Fruit fly (Drosophila melanogaster): Measurements from ENCODE around the gene CG6664.

CG6664 gene

DNA sequence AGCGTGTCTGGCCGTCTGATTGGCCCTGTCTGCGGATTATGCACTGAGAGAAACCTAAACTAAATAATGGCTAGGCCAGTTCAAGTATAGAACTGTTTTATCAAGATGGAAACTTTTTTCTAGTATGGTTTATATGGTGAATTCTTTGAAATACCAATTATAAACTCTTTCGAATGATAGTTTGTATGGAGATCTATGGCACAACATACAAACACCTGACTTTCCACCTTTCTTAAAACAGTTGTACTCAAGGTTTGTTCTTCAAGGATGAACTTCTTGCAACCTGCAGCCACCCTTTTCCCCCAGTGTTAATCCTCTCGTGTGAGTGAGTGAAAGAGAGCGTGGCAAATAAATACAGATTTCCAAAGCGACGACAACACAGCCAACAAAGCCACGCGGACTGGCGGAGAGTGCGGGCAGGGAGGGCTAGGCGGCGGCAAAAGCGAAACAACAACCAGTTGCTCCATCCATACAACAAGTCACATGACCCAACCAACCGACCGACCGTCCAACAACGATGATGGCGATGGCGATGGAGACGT lies 11.7 kb downstream of the CG6664 start (continued):
- peak; percentile 92 for TF ChIP-seq svp (GFP tag)
- peak; percentile 95 for TF ChIP-seq CG32006 (GFP tag; optimal IDR thresholded peaks at IDR 0.05)
- peak; percentile 88 for TF ChIP-seq topi (GFP tag; optimal IDR thresholded peaks at IDR 0.05)
- peak; percentile 91 for TF ChIP-seq CG10631 (GFP tag; optimal IDR thresholded peaks at IDR 0.05)
- peak; percentile 92 for TF ChIP-seq Sox14 (GFP tag; optimal IDR thresholded peaks at IDR 0.05)
- TF ChIP-seq Sox15 (GFP tag; optimal IDR thresholded peaks at IDR 0.05): peak; percentile 92
- peak; percentile 88 for TF ChIP-seq CG34406 (GFP tag; optimal IDR thresholded peaks at IDR 0.05)
- no peak for TF ChIP-seq fkh (GFP tag; optimal IDR thresholded peaks at IDR 0.05)
- TF ChIP-seq CG9139 (GFP tag; optimal IDR thresholded peaks at IDR 0.05): peak; percentile 86
- TF ChIP-seq CG3919 (GFP tag; optimal IDR thresholded peaks at IDR 0.05): peak; percentile 92
- TF ChIP-seq OdsH (GFP tag; optimal IDR thresholded peaks at IDR 0.05): peak; percentile 92
- TF ChIP-seq CG6808 (GFP tag; optimal IDR thresholded peaks at IDR 0.05): peak; percentile 94
- peak; percentile 81 for TF ChIP-seq CG6276 (GFP tag; optimal IDR thresholded peaks at IDR 0.05)
- peak; percentile 93 for TF ChIP-seq CG3032 (tag; optimal IDR thresholded peaks at IDR 0.05)
- peak; percentile 80 for TF ChIP-seq CG8319 (GFP tag; optimal IDR thresholded peaks at IDR 0.05)
- TF ChIP-seq CG11902 (GFP tag; optimal IDR thresholded peaks at IDR 0.05): peak; percentile 85
- TF ChIP-seq net (GFP tag; optimal IDR thresholded peaks at IDR 0.05): peak; percentile 90
- peak; percentile 79 for TF ChIP-seq dac (GFP tag; optimal IDR thresholded peaks at IDR 0.05)
- no peak for TF ChIP-seq CG6854 (GFP tag; optimal IDR thresholded peaks at IDR 0.05)
- peak; percentile 93 for TF ChIP-seq pdm3 (GFP tag; optimal IDR thresholded peaks at IDR 0.05)
- peak; percentile 92 for TF ChIP-seq dsx (GFP tag; optimal IDR thresholded peaks at IDR 0.05; ENCODE audit: poor library complexity, severe bottlenecking)
- TF ChIP-seq CG16779 (tag; optimal IDR thresholded peaks at IDR 0.05): peak; percentile 83
- peak; percentile 71 for TF ChIP-seq fd85E (GFP tag; optimal IDR thresholded peaks at IDR 0.05)
- peak; percentile 82 for TF ChIP-seq Lpt (GFP tag; optimal IDR thresholded peaks at IDR 0.05)
- peak; percentile 92 for TF ChIP-seq fd59A (GFP tag; optimal IDR thresholded peaks at IDR 0.05)
- peak; percentile 92 for TF ChIP-seq ss (GFP tag; optimal IDR thresholded peaks at IDR 0.05)
- peak; percentile 93 for TF ChIP-seq acj6 (GFP tag; optimal IDR thresholded peaks at IDR 0.05)
- TF ChIP-seq Hr38 (GFP tag; optimal IDR thresholded peaks at IDR 0.05): peak; percentile 38

- peak; percentile 69 for TF ChIP-seq svp (GFP tag)
- TF ChIP-seq Hr4 (GFP tag; optimal IDR thresholded peaks at IDR 0.05): no peak
- TF ChIP-seq CG11762 (GFP tag; optimal IDR thresholded peaks at IDR 0.05; ENCODE audit: insufficient read depth): no peak
- peak; percentile 47 for TF ChIP-seq vri (GFP tag; optimal IDR thresholded peaks at IDR 0.05)
- TF ChIP-seq fkh (GFP tag; optimal IDR thresholded peaks at IDR 0.05): peak; percentile 96
These were observed 12.5 kb downstream of the CG6664 start for dm6 chr3L:17003251-17004171.

DNA sequence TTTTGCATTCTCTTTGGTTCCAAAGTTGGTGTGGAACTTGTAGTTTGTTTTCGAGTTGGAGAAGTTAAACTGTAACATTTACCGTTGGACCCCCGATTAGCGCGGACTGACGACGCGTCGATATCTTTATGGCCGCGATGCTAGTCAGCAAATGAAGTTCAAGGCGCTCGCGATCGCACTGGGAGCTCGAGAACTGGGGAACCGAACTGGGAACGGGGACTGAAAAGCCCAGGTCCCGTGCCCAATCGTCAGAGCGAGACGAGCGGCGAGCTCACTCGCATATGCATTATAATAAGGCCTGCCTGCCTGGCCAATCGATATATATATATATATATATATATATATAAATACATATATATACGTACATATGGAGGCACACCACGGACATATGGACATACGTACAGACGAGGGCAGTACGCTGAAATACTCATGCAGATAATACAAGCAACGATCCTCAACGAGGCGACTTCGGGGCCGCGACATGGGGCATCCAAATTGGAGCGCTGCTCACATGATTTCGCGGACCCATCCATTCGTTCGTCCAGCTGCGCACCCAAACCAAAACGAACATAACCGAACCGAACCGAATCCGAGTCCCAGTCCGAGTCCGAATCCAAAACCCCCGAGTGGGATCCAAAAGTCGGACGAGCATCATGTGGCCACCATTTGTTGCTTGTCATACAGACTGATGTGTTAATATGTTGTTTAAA lies 13.7 kb downstream of the CG6664 start:
- no peak for TF ChIP-seq CG6276 (GFP tag; optimal IDR thresholded peaks at IDR 0.05)
- no peak for TF ChIP-seq fkh (GFP tag; optimal IDR thresholded peaks at IDR 0.05)
- TF ChIP-seq acj6 (GFP tag; optimal IDR thresholded peaks at IDR 0.05): no peak
- peak; percentile 96 for TF ChIP-seq svp (GFP tag)
- TF ChIP-seq dsx (GFP tag; optimal IDR thresholded peaks at IDR 0.05; ENCODE audit: poor library complexity, severe bottlenecking): peak; percentile 6
- no peak for TF ChIP-seq Hr4 (GFP tag; optimal IDR thresholded peaks at IDR 0.05)
- TF ChIP-seq Hr39 (GFP tag; optimal IDR thresholded peaks at IDR 0.05): no peak
- TF ChIP-seq spab (GFP tag; optimal IDR thresholded peaks at IDR 0.05): no peak
- peak; percentile 11 for TF ChIP-seq CG6854 (GFP tag; optimal IDR thresholded peaks at IDR 0.05)
- TF ChIP-seq lz (GFP tag; optimal IDR thresholded peaks at IDR 0.05): no peak
- 0 out of 3 replicates have a peak, but pooled peaks have one; percentile 44 for TF ChIP-seq CG6163 (GFP tag; IDR thresholded peaks at IDR 0.05)
- no peak for TF ChIP-seq CG15336 (GFP tag; IDR thresholded peaks at IDR 0.05)
- peak; percentile 54 for TF ChIP-seq vri (GFP tag; optimal IDR thresholded peaks at IDR 0.05)
- no peak for TF ChIP-seq fd59A (GFP tag; optimal IDR thresholded peaks at IDR 0.05)
- TF ChIP-seq ss (GFP tag; optimal IDR thresholded peaks at IDR 0.05): peak; percentile 17 to 46

Measured in whole organism, prepupa.